Fruit fly (Drosophila melanogaster) whole organism, embryonic: ENCODE measurements around the gene sip3.

ENCODE experiments used
- Awh ChIP-seq: fragments of 200-800 bp; sonication (Bioruptor generic); IDR thresholded peaks from 2 replicates; pipeline ENCODE4, ENCODE4 v1.3.6; 2022; ENCODE audit warnings: missing biosample characterization, missing genetic modification characterization
- Bteb2 ChIP-seq: fragments of 200-800 bp; sonication (Bioruptor generic); optimal IDR thresholded peaks from 2 replicates; lab custom pipeline; 2016; ENCODE audit warnings: missing biosample characterization, missing genetic modification characterization
- CG10431 ChIP-seq: fragments of 200-800 bp; sonication (Bioruptor generic); optimal IDR thresholded peaks from 3 replicates; lab custom pipeline; 2018; ENCODE audit warnings: missing biosample characterization, mild to moderate bottlenecking, missing genetic modification characterization
- CG1233 ChIP-seq: fragments of 200-800 bp; sonication (Bioruptor generic); optimal IDR thresholded peaks from 4 replicates; lab custom pipeline; 2018; ENCODE audit warnings: missing biosample characterization, mild to moderate bottlenecking, missing genetic modification characterization
- CG13287 ChIP-seq: fragments of 200-800 bp; sonication (Bioruptor generic); IDR thresholded peaks from 2 replicates; pipeline ENCODE4 v1.3.6; 2022; ENCODE audit warnings: missing biosample characterization, missing genetic modification characterization; ENCODE audit not compliant: partially characterized antibody
- CG15011 ChIP-seq: fragments of 200-800 bp; sonication (Bioruptor generic); optimal IDR thresholded peaks from 3 replicates; lab custom pipeline; 2018; ENCODE audit warnings: missing biosample characterization, mild to moderate bottlenecking, missing genetic modification characterization
- CG15479 ChIP-seq: fragments of 200-800 bp; sonication (Bioruptor generic); optimal IDR thresholded peaks from 3 replicates; lab custom pipeline; 2019; ENCODE audit warnings: missing biosample characterization, mild to moderate bottlenecking, missing genetic modification characterization, moderate library complexity
- CG1603 ChIP-seq: fragments of 200-800 bp; sonication (Bioruptor generic); optimal IDR thresholded peaks from 2 replicates; lab custom pipeline; 2019; ENCODE audit warnings: missing biosample characterization, mild to moderate bottlenecking, missing genetic modification characterization, moderate library complexity
- CG17912 ChIP-seq: fragments of 200-800 bp; sonication (Bioruptor generic); optimal IDR thresholded peaks from 2 replicates; lab custom pipeline; 2018; ENCODE audit warnings: missing biosample characterization, mild to moderate bottlenecking, missing genetic modification characterization
- CG33557 ChIP-seq: fragments of 200-800 bp; sonication (Bioruptor generic); optimal IDR thresholded peaks from 2 replicates; lab custom pipeline; 2019; ENCODE audit warnings: missing biosample characterization, mild to moderate bottlenecking, missing genetic modification characterization, moderate library complexity
- CG34422 ChIP-seq: fragments of 200-800 bp; sonication (Bioruptor generic); IDR thresholded peaks from 3 replicates; pipeline ENCODE4 v1.3.6; 2022; ENCODE audit warnings: missing biosample characterization, missing genetic modification characterization
- CG42726 ChIP-seq: fragments of 200-800 bp; sonication (Bioruptor generic); IDR thresholded peaks from 2 replicates; pipeline ENCODE4 v1.3.6; 2022; ENCODE audit warnings: missing biosample characterization, missing genetic modification characterization; ENCODE audit not compliant: partially characterized antibody
- CG4854 ChIP-seq: fragments of 200-800 bp; sonication (Bioruptor generic); optimal IDR thresholded peaks from 2 replicates; lab custom pipeline; 2016; ENCODE audit warnings: missing biosample characterization, missing genetic modification characterization, inconsistent platforms
- CG6689 ChIP-seq: fragments of 200-800 bp; sonication (Bioruptor generic); IDR thresholded peaks from 2 replicates; pipeline ENCODE4 v1.3.6; 2022; ENCODE audit warnings: missing biosample characterization, missing genetic modification characterization
- CG7745 ChIP-seq: fragments of 200-800 bp; sonication (Bioruptor generic); optimal IDR thresholded peaks from 2 replicates; lab custom pipeline; 2018; ENCODE audit warnings: missing biosample characterization, mild to moderate bottlenecking, missing genetic modification characterization, moderate library complexity
- CG7839 ChIP-seq: fragments of 200-800 bp; sonication (Bioruptor generic); optimal IDR thresholded peaks from 3 replicates; lab custom pipeline; 2018; ENCODE audit warnings: missing biosample characterization, mild to moderate bottlenecking, missing genetic modification characterization, moderate library complexity
- CG8765 ChIP-seq: fragments of 200-800 bp; sonication (Bioruptor generic); IDR thresholded peaks from 2 replicates; pipeline ENCODE4 v1.3.6; 2022; ENCODE audit warnings: missing biosample characterization, missing genetic modification characterization
- D ChIP-seq, 2 experiments: fragments of 200-800 bp in 1 of 2; fragments of >200 bp in 1 of 2; sonication (Bioruptor generic) in 1 of 2; optimal IDR thresholded peaks; 2 replicates in 1 of 2; 3 replicates in 1 of 2; lab custom pipeline; 2017; ENCODE audit warnings: mild to moderate bottlenecking in 1 of 2, missing biosample characterization in 1 of 2, missing genetic modification characterization in 1 of 2, missing genetic modification reagents in 1 of 2
- Drgx ChIP-seq: fragments of 200-800 bp; sonication (Bioruptor generic); IDR thresholded peaks from 2 replicates; pipeline ENCODE4 v1.3.6; 2022; ENCODE audit warnings: missing biosample characterization, missing genetic modification characterization
- E2f2 ChIP-seq: fragments of 200-800 bp; sonication (Bioruptor generic); IDR thresholded peaks from 2 replicates; pipeline ENCODE4 v1.3.6; 2022; ENCODE audit warnings: missing biosample characterization, missing genetic modification characterization
- H2.0 ChIP-seq: fragments of 200-800 bp; sonication (Bioruptor generic); IDR thresholded peaks from 2 replicates; pipeline ENCODE4 v1.3.6; 2022; ENCODE audit warnings: missing biosample characterization, missing genetic modification characterization
- HLH54F ChIP-seq: fragments of 200-800 bp; sonication (Bioruptor generic); optimal IDR thresholded peaks from 3 replicates; lab custom pipeline; 2016; ENCODE audit warnings: missing biosample characterization, missing genetic modification characterization
- Hmr ChIP-seq: fragments of 200-800 bp; sonication (Bioruptor generic); optimal IDR thresholded peaks from 3 replicates; lab custom pipeline; 2017; ENCODE audit warnings: mild to moderate bottlenecking, missing biosample characterization, missing genetic modification reagents, missing genetic modification characterization
- NFAT ChIP-seq: fragments of 200-800 bp; sonication (Bioruptor generic); IDR thresholded peaks from 2 replicates; pipeline ENCODE4 v1.3.6; 2022; ENCODE audit warnings: missing biosample characterization, missing genetic modification characterization
- PHDP ChIP-seq: fragments of 200-800 bp; sonication (Bioruptor generic); optimal IDR thresholded peaks from 3 replicates; lab custom pipeline; 2018; ENCODE audit warnings: missing biosample characterization, mild to moderate bottlenecking, missing genetic modification characterization, moderate library complexity
- Sry-δ ChIP-seq: fragments of 200-800 bp; sonication (Bioruptor generic); optimal IDR thresholded peaks from 2 replicates; lab custom pipeline; 2016; ENCODE audit warnings: missing biosample characterization, missing genetic modification characterization
- Trl ChIP-seq, 3 experiments: fragments of >200 bp in 2 of 3; fragments of 200-800 bp in 1 of 3; sonication (Bioruptor generic) in 1 of 3; optimal IDR thresholded peaks; 2 replicates in 1 of 3; 3 replicates in 2 of 3; lab custom pipeline; 2016 to 2017; ENCODE audit warnings: missing biosample characterization in 1 of 3, missing genetic modification characterization in 1 of 3
- ato ChIP-seq: fragments of 200-800 bp; sonication (Bioruptor generic); IDR thresholded peaks from 2 replicates; pipeline ENCODE4 v1.3.6; 2022; ENCODE audit warnings: missing biosample characterization, missing genetic modification characterization; ENCODE audit not compliant: partially characterized antibody
- bsh ChIP-seq, 2 experiments: fragments of 200-800 bp; sonication (Bioruptor generic); optimal IDR thresholded peaks; 2 replicates each; lab custom pipeline; 2017 to 2018; ENCODE audit warnings: mild to moderate bottlenecking in 2 of 2, missing biosample characterization in 2 of 2, missing genetic modification characterization in 2 of 2, moderate library complexity in 1 of 2
- chif ChIP-seq, 2 experiments: fragments of 200-800 bp; sonication (Bioruptor generic); optimal IDR thresholded peaks; 3 replicates each; lab custom pipeline; 2016; ENCODE audit warnings: missing biosample characterization in 2 of 2, missing genetic modification characterization in 2 of 2
- chinmo ChIP-seq: fragments of 200-800 bp; sonication (Bioruptor generic); IDR thresholded peaks from 4 replicates; pipeline ENCODE4 v1.3.6; 2022; ENCODE audit warnings: missing biosample characterization, missing genetic modification characterization; ENCODE audit not compliant: partially characterized antibody
- croc ChIP-seq: fragments of 200-800 bp; sonication (Bioruptor generic); conservative IDR thresholded peaks from 3 replicates; pipeline ENCODE4 v1.3.6; 2022; ENCODE audit warnings: missing biosample characterization, missing genetic modification characterization
- fd64A ChIP-seq: fragments of 200-800 bp; sonication (Bioruptor generic); optimal IDR thresholded peaks from 3 replicates; lab custom pipeline; 2018; ENCODE audit warnings: missing biosample characterization, mild to moderate bottlenecking, missing genetic modification characterization
- kni ChIP-seq: fragments of 200-800 bp; sonication (Bioruptor generic); optimal IDR thresholded peaks from 3 replicates; lab custom pipeline; 2017; ENCODE audit warnings: mild to moderate bottlenecking, missing biosample characterization, missing genetic modification reagents, missing genetic modification characterization
- luna ChIP-seq: fragments of 200-800 bp; sonication (Bioruptor generic); optimal IDR thresholded peaks from 2 replicates; lab custom pipeline; 2016; ENCODE audit warnings: missing biosample characterization, missing genetic modification characterization
- mam ChIP-seq: fragments of 200-800 bp; sonication (Bioruptor generic); optimal IDR thresholded peaks from 3 replicates; lab custom pipeline; 2016; ENCODE audit warnings: missing biosample characterization, missing genetic modification characterization
- onecut ChIP-seq: fragments of 200-800 bp; sonication (Bioruptor generic); IDR thresholded peaks from 2 replicates; pipeline ENCODE4 v1.3.6; 2022; ENCODE audit warnings: missing biosample characterization, missing genetic modification characterization
- shn ChIP-seq: fragments of 200-800 bp; sonication (Bioruptor generic); optimal IDR thresholded peaks from 3 replicates; lab custom pipeline; 2016; ENCODE audit warnings: missing biosample characterization, missing genetic modification characterization
- slou ChIP-seq: fragments of 200-800 bp; sonication (Bioruptor generic); optimal IDR thresholded peaks from 3 replicates; lab custom pipeline; 2016; ENCODE audit warnings: missing biosample characterization, missing genetic modification characterization
- sqz ChIP-seq: fragments of 200-800 bp; sonication (Bioruptor generic); optimal IDR thresholded peaks from 3 replicates; lab custom pipeline; 2018; ENCODE audit warnings: missing biosample characterization, mild to moderate bottlenecking, missing genetic modification characterization
- stc ChIP-seq: fragments of 200-800 bp; sonication (Bioruptor generic); IDR thresholded peaks from 2 replicates; pipeline ENCODE4 v1.3.6; 2022; ENCODE audit warnings: missing biosample characterization, missing genetic modification characterization
- sug ChIP-seq: fragments of 200-800 bp; optimal IDR thresholded peaks from 2 replicates; lab custom pipeline; 2019; ENCODE audit warnings: missing biosample characterization, mild to moderate bottlenecking, missing genetic modification characterization, moderate library complexity
- tap ChIP-seq: fragments of 200-800 bp; optimal IDR thresholded peaks from 3 replicates; lab custom pipeline; 2019; ENCODE audit warnings: missing biosample characterization, mild to moderate bottlenecking, missing genetic modification characterization, moderate library complexity
- tgo ChIP-seq: fragments of 200-800 bp; sonication (Bioruptor generic); IDR thresholded peaks from 3 replicates; pipeline ENCODE4 v1.3.6; 2022; ENCODE audit warnings: missing biosample characterization, missing genetic modification characterization
- unc-4 ChIP-seq: fragments of 200-800 bp; sonication (Bioruptor generic); IDR thresholded peaks from 2 replicates; pipeline ENCODE4 v1.3.6; 2022; ENCODE audit warnings: missing biosample characterization, missing genetic modification characterization; ENCODE audit not compliant: partially characterized antibody
- z ChIP-seq: fragments of 200-800 bp; sonication (Bioruptor generic); IDR thresholded peaks from 3 replicates; pipeline ENCODE4 v1.3.6; 2022; ENCODE audit warnings: missing biosample characterization, missing genetic modification characterization

Gene sip3

DNA sequence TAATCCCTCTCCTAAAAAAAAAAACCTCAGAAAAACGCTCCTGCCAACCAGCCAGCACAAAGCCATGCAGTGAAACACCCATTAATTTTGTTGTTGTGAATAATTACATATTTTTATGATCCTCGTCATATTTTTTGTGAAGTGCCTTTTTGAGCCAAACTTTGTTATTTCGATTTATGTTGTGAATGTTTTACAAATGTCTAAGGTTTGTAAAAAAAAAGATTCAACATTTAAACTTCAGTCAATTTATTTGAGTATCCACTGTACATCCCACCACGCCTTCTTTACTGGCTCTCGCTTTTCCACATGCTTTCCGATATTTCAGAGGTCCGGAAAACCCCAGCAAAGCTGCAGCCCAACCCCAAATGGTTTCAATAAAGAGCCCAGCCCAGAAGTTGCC, 47.9 kb upstream of the sip3 start (continued):
- TF ChIP-seq Bteb2 (GFP tag; lab: Kevin White, UChicago) (no peak), fd64A (GFP tag; lab: Kevin White, UChicago) (no peak), shn (GFP tag; lab: Kevin White, UChicago) (peak; percentile 9), luna (no peak), tgo (GFP tag; lab: Robert Waterston, UW) (no peak), CG15011 (GFP tag; lab: Kevin White, UChicago) (no peak), slou (GFP tag; lab: Kevin White, UChicago) (no peak), CG17912 (GFP tag; lab: Kevin White, UChicago) (no peak), PHDP (tag; lab: Kevin White, UChicago) (no peak), bsh (GFP tag; optimal IDR thresholded peaks at IDR 0.05; lab: Kevin White, UChicago) (peak in 1 of 2 experiments; percentile 9), CG1233 (GFP tag; lab: Kevin White, UChicago) (no peak), chif (GFP tag; optimal IDR thresholded peaks at IDR 0.05; lab: Kevin White, UChicago) (peak in 1 of 2 experiments; percentile 25), CG13287 (GFP tag; lab: Robert Waterston, UW) (no peak), CG7839 (tag; lab: Kevin White, UChicago) (peak; percentile 1)

DNA sequence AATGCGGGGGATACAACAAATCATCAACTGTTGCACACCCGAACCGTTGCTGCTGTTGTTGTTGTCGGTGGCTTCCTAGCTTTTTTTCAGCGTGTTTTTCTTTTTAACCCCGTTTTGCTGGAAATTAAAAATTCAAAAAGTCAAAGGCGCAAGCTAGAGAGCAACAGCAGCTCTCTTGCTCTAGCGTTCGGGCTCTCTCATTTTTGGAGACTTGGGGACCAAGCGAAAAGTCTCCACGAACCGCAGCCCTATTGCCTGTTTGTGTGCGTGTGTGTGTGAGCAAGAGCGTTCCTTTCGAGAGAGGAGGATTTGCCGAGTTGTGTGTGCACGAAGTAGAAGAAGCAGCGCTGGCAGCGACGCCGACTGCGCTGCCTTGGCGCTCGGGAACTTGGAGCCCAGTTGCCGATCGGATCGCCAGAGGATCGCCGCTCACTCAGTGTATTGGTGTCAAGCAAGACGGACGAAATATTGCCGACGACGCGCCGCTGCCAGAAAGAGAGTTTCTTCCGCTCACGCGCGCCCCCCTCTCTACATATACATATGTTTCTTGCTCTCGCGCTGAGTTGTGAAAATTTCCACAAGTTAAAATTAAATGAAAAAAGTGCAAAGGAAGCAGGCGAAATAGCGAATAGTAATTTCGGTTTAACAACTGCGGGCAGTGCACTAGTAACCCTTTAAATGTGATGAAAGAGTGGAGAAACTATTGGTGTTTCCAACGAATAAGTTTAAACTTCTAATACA, 47.3 kb upstream of the sip3 start:
- TF ChIP-seq CG4854 (GFP tag; lab: Kevin White, UChicago), result no peak
- peak; percentile 52; the same call in 1 of the 3 replicates for TF ChIP-seq z (GFP tag; lab: Robert Waterston, UW)
- no peak for TF ChIP-seq sug (tag; lab: Kevin White, UChicago)
- TF ChIP-seq croc (GFP tag; lab: Robert Waterston, UW), result no peak
- no peak for TF ChIP-seq mam (GFP tag; lab: Kevin White, UChicago)
- no peak for TF ChIP-seq sqz (GFP tag; lab: Kevin White, UChicago)
- 0 out of 2 replicates have a peak, but pooled peaks have one; percentile 18 for TF ChIP-seq ato
- TF ChIP-seq onecut (GFP tag; lab: Robert Waterston, UW), result 0 out of 2 replicates have a peak, but pooled peaks have one; percentile 21
- TF ChIP-seq Drgx, result peak; percentile 20; the same call in 1 of the 2 replicates
- TF ChIP-seq CG34422 (GFP tag; lab: Robert Waterston, UW), result peak; percentile 43; the same call in 1 of the 3 replicates
- no peak for TF ChIP-seq HLH54F (GFP tag; lab: Kevin White, UChicago)
- peak; percentile 9; the same call in 1 of the 2 replicates for TF ChIP-seq stc
- peak; percentile 15 for TF ChIP-seq CG1603 (tag; lab: Kevin White, UChicago)
- 0 out of 2 replicates have a peak, but pooled peaks have one; percentile 32 for TF ChIP-seq H2.0
- TF ChIP-seq Hmr (GFP tag; lab: Kevin White, UChicago), result peak; percentile 13
- peak; percentile 88 for TF ChIP-seq Trl (optimal IDR thresholded peaks at IDR 0.05; lab: Kevin White, UChicago)
- TF ChIP-seq Trl (GFP tag; optimal IDR thresholded peaks at IDR 0.05; lab: Kevin White, UChicago), result peak; percentile 37
- TF ChIP-seq kni (GFP tag; lab: Kevin White, UChicago), result peak; percentile 61
- TF ChIP-seq Awh (GFP tag; lab: Robert Waterston, UW), result no peak
- no peak for TF ChIP-seq CG8765 (GFP tag; lab: Robert Waterston, UW)
- no peak for TF ChIP-seq CG7745 (tag; lab: Kevin White, UChicago)
- TF ChIP-seq CG1233 (GFP tag; lab: Kevin White, UChicago), result no peak
- no peak for TF ChIP-seq tap
- peak; percentile 36 for TF ChIP-seq D (optimal IDR thresholded peaks at IDR 0.05; lab: Kevin White, UChicago)
- no peak for TF ChIP-seq D (GFP tag; optimal IDR thresholded peaks at IDR 0.05; lab: Kevin White, UChicago)
- peak; percentile 70 for TF ChIP-seq NFAT (GFP tag; lab: Robert Waterston, UW)
- no peak for TF ChIP-seq E2f2
- TF ChIP-seq CG15479, result no peak
- 0 out of 2 replicates have a peak, but pooled peaks have one; percentile 16 for TF ChIP-seq unc-4 (GFP tag; lab: Robert Waterston, UW)
- peak; percentile 23; the same call in 1 of the 2 replicates for TF ChIP-seq CG6689 (GFP tag; lab: Robert Waterston, UW)
- no peak for TF ChIP-seq CG10431 (GFP tag; lab: Kevin White, UChicago)
- TF ChIP-seq CG33557 (GFP tag; lab: Kevin White, UChicago), result no peak
- TF ChIP-seq Sry-δ (GFP tag; lab: Kevin White, UChicago), result no peak
- TF ChIP-seq CG42726 (GFP tag; lab: Robert Waterston, UW), result peak; percentile 43
- peak; percentile 63; the same call in 1 of the 4 replicates for TF ChIP-seq chinmo
